Fruit fly (Drosophila melanogaster): ENCODE data around the gene PTPMT1.

Gene PTPMT1

dm6 chr3R:23752728-23753127, 5.4 kb upstream of the PTPMT1 start, which contains the start of the genes RanBP3 and Rpt5 (continued):
- peak; percentile 65 for TF ChIP-seq B-H2 (GFP tag; optimal IDR thresholded peaks at IDR 0.05)
- no peak for TF ChIP-seq CG2202 (tag; optimal IDR thresholded peaks at IDR 0.05)
- no peak for TF ChIP-seq lab (GFP tag; optimal IDR thresholded peaks at IDR 0.05)
- TF ChIP-seq sisA (GFP tag; IDR thresholded peaks at IDR 0.05) = no peak; the same call in 1 of the 2 replicates
- TF ChIP-seq CG8359 (GFP tag; optimal IDR thresholded peaks at IDR 0.05; ENCODE audit: borderline replicate concordance) = no peak
- peak; percentile 61 for TF ChIP-seq Antp (GFP tag; optimal IDR thresholded peaks at IDR 0.05)
- no peak for TF ChIP-seq bcd (GFP tag; optimal IDR thresholded peaks at IDR 0.05)
- no peak for TF ChIP-seq esg (GFP tag; conservative IDR thresholded peaks at IDR 0.05)
- peak; percentile 65; the same call in 1 of the 2 replicates for TF ChIP-seq CG11247 (GFP tag; IDR thresholded peaks at IDR 0.05)
- TF ChIP-seq az2 (GFP tag; optimal IDR thresholded peaks at IDR 0.05) = peak; percentile 10
- no peak for TF ChIP-seq Nf-YC (tag; optimal IDR thresholded peaks at IDR 0.05)
- peak; percentile 61 for TF ChIP-seq phol (tag; optimal IDR thresholded peaks at IDR 0.05)
- TF ChIP-seq ara (GFP tag; IDR thresholded peaks at IDR 0.05) = peak; percentile 49; the same call in 1 of the 2 replicates
- no peak for TF ChIP-seq zen (tag; optimal IDR thresholded peaks at IDR 0.05)
- TF ChIP-seq repo (GFP tag; optimal IDR thresholded peaks at IDR 0.05) = peak; percentile 18
- no peak for TF ChIP-seq CG31224 (GFP tag; IDR thresholded peaks at IDR 0.05)
- TF ChIP-seq insv (GFP tag; optimal IDR thresholded peaks at IDR 0.05) = peak in 1 of 2 experiments; percentile 15
- peak; percentile 17; the same call in 1 of the 3 replicates for TF ChIP-seq gce (GFP tag; IDR thresholded peaks at IDR 0.05)
- TF ChIP-seq CG10274 (GFP tag; optimal IDR thresholded peaks at IDR 0.05) = no peak
- TF ChIP-seq CG3163 (GFP tag; optimal IDR thresholded peaks at IDR 0.05) = peak; percentile 63
- TF ChIP-seq zfh2 (GFP tag; optimal IDR thresholded peaks at IDR 0.05) = peak; percentile 72
- TF ChIP-seq salm (tag; optimal IDR thresholded peaks at IDR 0.05) = no peak
- peak; percentile 59; the same call in 2 of the 3 replicates for TF ChIP-seq Dbx (GFP tag; IDR thresholded peaks at IDR 0.05)
- peak; percentile 49 for TF ChIP-seq CG13296 (GFP tag; optimal IDR thresholded peaks at IDR 0.05)
- no peak for TF ChIP-seq CG13123 (GFP tag; optimal IDR thresholded peaks at IDR 0.05)
- peak; percentile 24 for TF ChIP-seq CG18619 (GFP tag; optimal IDR thresholded peaks at IDR 0.05)
- TF ChIP-seq CHES-1-like (GFP tag; optimal IDR thresholded peaks at IDR 0.05) = peak; percentile 86
- peak; percentile 91 for TF ChIP-seq Ets65A (GFP tag)
- TF ChIP-seq wdn (GFP tag; IDR thresholded peaks at IDR 0.05) = peak; percentile 45; the same call in 1 of the 2 replicates
- no peak for TF ChIP-seq croc (GFP tag; conservative IDR thresholded peaks at IDR 0.05)
- TF ChIP-seq slp2 (GFP tag; optimal IDR thresholded peaks at IDR 0.05) = peak; percentile 0
- TF ChIP-seq nom (GFP tag; optimal IDR thresholded peaks at IDR 0.05) = peak; percentile 62
- no peak for TF ChIP-seq CG10543 (GFP tag; optimal IDR thresholded peaks at IDR 0.05)
- TF ChIP-seq MBD-R2 (GFP tag; IDR thresholded peaks at IDR 0.05) = peak; percentile 95
- TF ChIP-seq CG10147 (GFP tag; optimal IDR thresholded peaks at IDR 0.05) = peak; percentile 10
- no peak for TF ChIP-seq CG9876 (GFP tag; optimal IDR thresholded peaks at IDR 0.05)
- TF ChIP-seq al (GFP tag; IDR thresholded peaks at IDR 0.05) = peak; percentile 37; the same call in 1 of the 2 replicates
- no peak for TF ChIP-seq gcm (GFP tag; optimal IDR thresholded peaks at IDR 0.05)
- no peak for TF ChIP-seq CG13894 (tag; optimal IDR thresholded peaks at IDR 0.05)
- no peak for TF ChIP-seq H2.0 (GFP tag; IDR thresholded peaks at IDR 0.05)
- TF ChIP-seq pita (GFP tag; optimal IDR thresholded peaks at IDR 0.05) = no peak
- TF ChIP-seq CG10366 (GFP tag; IDR thresholded peaks at IDR 0.05) = peak; percentile 29
- TF ChIP-seq mld (GFP tag; IDR thresholded peaks at IDR 0.05; ENCODE audit: partially characterized antibody) = peak; percentile 92
- no peak for TF ChIP-seq CG7271 (tag; optimal IDR thresholded peaks at IDR 0.05)
- no peak for TF ChIP-seq ewg (GFP tag; optimal IDR thresholded peaks at IDR 0.05)
- no peak for TF ChIP-seq fru (optimal IDR thresholded peaks at IDR 0.05)
- TF ChIP-seq CG15011 (GFP tag; optimal IDR thresholded peaks at IDR 0.05) = no peak
- TF ChIP-seq otp (GFP tag; IDR thresholded peaks at IDR 0.05) = no peak
- TF ChIP-seq nerfin-1 (tag; optimal IDR thresholded peaks at IDR 0.05) = peak; percentile 9
- TF ChIP-seq HmgD (GFP tag; optimal IDR thresholded peaks at IDR 0.05) = peak; percentile 55
- TF ChIP-seq Vsx1 (GFP tag; optimal IDR thresholded peaks at IDR 0.05) = no peak
